Worm (Caenorhabditis elegans): Measurements from ENCODE around the gene F16G10.10.

- TF ChIP-seq snpc-4 (tag; optimal IDR thresholded peaks at IDR 0.05), result no peak
- no peak for TF ChIP-seq ceh-9 (tag; optimal IDR thresholded peaks at IDR 0.05)
Observed at ce11 chrII:2363673-2364072, 27.1 kb downstream of the F16G10.10 start, which contains the start of gene F43C11.11.

Measured in whole organism, L3 larva.